Worm (Caenorhabditis elegans) whole organism, L4 larva: ENCODE measurements around the gene C46C11.3.

Experiments
- daf-19 ChIP-seq: fragments of 200-800 bp; sonication (Bioruptor generic); conservative IDR thresholded peaks from 2 replicates; pipeline ENCODE4 v1.3.6; 2022; ENCODE audit warnings: missing genetic modification characterization, missing compliant biosample characterization
- dve-1 ChIP-seq: sonication (generic microtip); optimal IDR thresholded peaks from 2 replicates; lab custom pipeline; 2017; ENCODE audit warnings: antibody characterized with exemption, mild to moderate bottlenecking, missing genetic modification characterization, missing compliant biosample characterization; ENCODE audit not compliant: insufficient read depth
- egl-27 ChIP-seq: sonication (generic microtip); optimal IDR thresholded peaks from 3 replicates; lab custom pipeline; 2017; ENCODE audit warnings: missing biosample characterization, missing genetic modification reagents, missing genetic modification characterization
- fos-1 ChIP-seq: fragments of 150-350 bp; optimal IDR thresholded peaks from 2 replicates; lab custom pipeline; 2014; ENCODE audit warnings: missing biosample characterization, missing genetic modification characterization
- madf-5 ChIP-seq, 2 experiments: fragments of 200-800 bp; sonication (Bioruptor generic); IDR thresholded peaks; 2 replicates each; pipeline ENCODE4 v1.3.6; 2022; ENCODE audit warnings: missing compliant biosample characterization in 2 of 2, missing genetic modification characterization in 2 of 2
- nhr-11 ChIP-seq: fragments of 150-350 bp; optimal IDR thresholded peaks from 2 replicates; lab custom pipeline; 2014; ENCODE audit warnings: missing biosample characterization, missing genetic modification characterization
- nhr-237 ChIP-seq: sonication (generic microtip); optimal IDR thresholded peaks from 2 replicates; lab custom pipeline; 2017; ENCODE audit warnings: missing biosample characterization, missing genetic modification characterization
- nhr-28 ChIP-seq: fragments of 150-350 bp; optimal IDR thresholded peaks from 2 replicates; lab custom pipeline; 2014; ENCODE audit warnings: missing biosample characterization, missing genetic modification characterization
- unc-62 ChIP-seq, 3 experiments: fragments of 150-350 bp in 1 of 3; sonication (generic microtip); optimal IDR thresholded peaks in 2 of 3; peaks in 1 of 3; 1 replicate in 1 of 3; 2 replicates in 2 of 3; lab custom pipeline; 2014 to 2017; ENCODE audit warnings: missing biosample characterization in 3 of 3, missing genetic modification characterization in 3 of 3, missing genetic modification reagents in 3 of 3, missing genotype in 1 of 3
- zag-1 ChIP-seq: fragments of 150-350 bp; optimal IDR thresholded peaks from 2 replicates; lab custom pipeline; 2014; ENCODE audit warnings: missing biosample characterization, missing genetic modification characterization

- TF ChIP-seq daf-19 (no peak), zag-1 (tag; lab: Kevin White, UChicago) (no peak), dve-1 (tag; lab: Kevin White, UChicago) (no peak), madf-5 (GFP tag; IDR thresholded peaks at IDR 0.05; lab: Robert Waterston, UW) (no peak), fos-1 (tag; lab: Kevin White, UChicago) (no peak), nhr-11 (no peak), nhr-237 (tag; lab: Kevin White, UChicago) (no peak), unc-62 (GFP tag; optimal IDR thresholded peaks at IDR 0.05 in 1 of 2; lab: Kevin White, UChicago) (no peak), unc-62 (tag; optimal IDR thresholded peaks at IDR 0.05; lab: Kevin White, UChicago) (no peak), nhr-28 (tag; lab: Kevin White, UChicago) (no peak), egl-27 (no peak)
Observed at ce11 chrX:4605828-4606227, 16.3 kb upstream of the C46C11.3 start, which contains the start of gene spat-3.
